Worm (Caenorhabditis elegans) whole organism, L4 larva: ENCODE data around the gene set-8.

Source experiments
- F49E8.2 ChIP-seq: sonication (generic microtip); optimal IDR thresholded peaks from 2 replicates; lab custom pipeline; 2016; ENCODE audit warnings: missing compliant biosample characterization, mild to moderate bottlenecking, missing genetic modification characterization, borderline replicate concordance
- T20F7.1 ChIP-seq: fragments of 200-800 bp; sonication (Bioruptor generic); optimal IDR thresholded peaks from 2 replicates; lab custom pipeline; 2018; ENCODE audit warnings: mild to moderate bottlenecking, missing genetic modification characterization, missing compliant biosample characterization
- Y105C5A.15 ChIP-seq: fragments of 200-800 bp; sonication (Bioruptor generic); IDR thresholded peaks from 2 replicates; pipeline ENCODE4 v1.3.6; 2022; ENCODE audit warnings: missing genetic modification characterization, missing compliant biosample characterization
- Y48G9A.11 ChIP-seq: fragments of 200-800 bp; sonication (Bioruptor generic); IDR thresholded peaks from 2 replicates; pipeline ENCODE4 v1.3.6; 2022; ENCODE audit warnings: missing genetic modification reagents, missing genetic modification characterization, missing compliant biosample characterization
- Y5F2A.4 ChIP-seq: fragments of 200-800 bp; sonication (Bioruptor generic); optimal IDR thresholded peaks from 2 replicates; lab custom pipeline; 2018; ENCODE audit warnings: mild to moderate bottlenecking, missing genetic modification characterization, missing compliant biosample characterization
- aha-1 ChIP-seq: fragments of 150-350 bp; peaks from one replicate; lab custom pipeline; 2014; ENCODE audit warnings: missing biosample characterization, missing genetic modification characterization
- aly-2 ChIP-seq: sonication (generic microtip); optimal IDR thresholded peaks from 2 replicates; lab custom pipeline; 2018; ENCODE audit warnings: missing biosample characterization, missing genetic modification characterization
- ama-1 ChIP-seq: fragments of 150-350 bp; optimal IDR thresholded peaks from 2 replicates; lab custom pipeline; 2014; ENCODE audit warnings: inconsistent platforms, mixed read lengths
- ceh-20 ChIP-seq: fragments of 200-800 bp; sonication (Bioruptor generic); IDR thresholded peaks from 2 replicates; pipeline ENCODE4 v1.3.6; 2022; ENCODE audit warnings: missing genetic modification reagents, missing genetic modification characterization, missing compliant biosample characterization
- ceh-28 ChIP-seq: fragments of 150-350 bp; optimal IDR thresholded peaks from 2 replicates; lab custom pipeline; 2014; ENCODE audit warnings: missing biosample characterization, missing genetic modification reagents, missing genetic modification characterization
- ces-1 ChIP-seq: fragments of 150-350 bp; sonication (generic microtip); optimal IDR thresholded peaks from 4 replicates; lab custom pipeline; 2014; ENCODE audit warnings: missing biosample characterization, missing genetic modification reagents, missing genetic modification characterization
- cey-2 ChIP-seq: sonication (generic microtip); optimal IDR thresholded peaks from 3 replicates; lab custom pipeline; 2017; ENCODE audit warnings: missing genetic modification characterization, mild to moderate bottlenecking, missing compliant biosample characterization, antibody characterized with exemption, borderline replicate concordance; ENCODE audit not compliant: insufficient read depth
- daf-12 ChIP-seq: fragments of 150-350 bp; optimal IDR thresholded peaks from 2 replicates; lab custom pipeline; 2014; ENCODE audit warnings: missing biosample characterization, missing genetic modification reagents, missing genetic modification characterization
- daf-16 ChIP-seq, 3 experiments: sonication (generic microtip); optimal IDR thresholded peaks; 2 replicates each; lab custom pipeline; 2016 to 2017; ENCODE audit warnings: missing genetic modification characterization in 3 of 3, missing genetic modification reagents in 3 of 3, mild to moderate bottlenecking in 2 of 3, missing compliant biosample characterization in 2 of 3, missing biosample characterization in 1 of 3, moderate library complexity in 1 of 3
- dmd-6 ChIP-seq: fragments of 200-800 bp; sonication (Bioruptor generic); IDR thresholded peaks from 2 replicates; pipeline ENCODE4 v1.3.6; 2022; ENCODE audit warnings: missing genetic modification reagents, missing genetic modification characterization, missing compliant biosample characterization
- dmd-8 ChIP-seq: fragments of 200-800 bp; sonication (Bioruptor generic); IDR thresholded peaks from 2 replicates; pipeline ENCODE4 v1.3.6; 2022; ENCODE audit warnings: missing genetic modification characterization, missing compliant biosample characterization
- dmd-9 ChIP-seq: fragments of 200-800 bp; sonication (Bioruptor generic); IDR thresholded peaks from 2 replicates; pipeline ENCODE4 v1.3.6; 2022; ENCODE audit warnings: missing genetic modification reagents, missing genetic modification characterization, missing compliant biosample characterization
- duxl-1 ChIP-seq: sonication (generic microtip); optimal IDR thresholded peaks from 2 replicates; lab custom pipeline; 2016; ENCODE audit warnings: mild to moderate bottlenecking, missing genetic modification characterization, moderate library complexity, missing compliant biosample characterization; ENCODE audit not compliant: poor library complexity
- dve-1 ChIP-seq: sonication (generic microtip); optimal IDR thresholded peaks from 2 replicates; lab custom pipeline; 2017; ENCODE audit warnings: antibody characterized with exemption, mild to moderate bottlenecking, missing genetic modification characterization, missing compliant biosample characterization; ENCODE audit not compliant: insufficient read depth
- egl-43 ChIP-seq: fragments of 200-800 bp; sonication (Bioruptor generic); IDR thresholded peaks from 2 replicates; pipeline ENCODE4 v1.3.6; 2022; ENCODE audit warnings: missing genetic modification reagents, missing genetic modification characterization, missing compliant biosample characterization
- fkh-10 ChIP-seq: fragments of 150-350 bp; optimal IDR thresholded peaks from 2 replicates; lab custom pipeline; 2014; ENCODE audit warnings: missing biosample characterization, missing genetic modification reagents, missing genetic modification characterization
- hif-1 ChIP-seq, 2 experiments: sonication (generic microtip); optimal IDR thresholded peaks; 2 replicates each; lab custom pipeline; 2016 to 2017; ENCODE audit warnings: missing compliant biosample characterization in 2 of 2, missing genetic modification characterization in 2 of 2, missing genetic modification reagents in 2 of 2, missing genotype in 2 of 2, mild to moderate bottlenecking in 1 of 2
- hmg-1.1 ChIP-seq: fragments of 200-800 bp; sonication (Bioruptor generic); IDR thresholded peaks from 2 replicates; pipeline ENCODE4 v1.3.6; 2022; ENCODE audit warnings: missing genetic modification reagents, missing genetic modification characterization, missing compliant biosample characterization
- lin-1 ChIP-seq: fragments of 200-800 bp; sonication (Bioruptor generic); IDR thresholded peaks from 2 replicates; pipeline ENCODE4 v1.3.6; 2022; ENCODE audit warnings: missing genetic modification reagents, missing genetic modification characterization, missing compliant biosample characterization
- lin-13 ChIP-seq: fragments of 150-350 bp; optimal IDR thresholded peaks from 2 replicates; lab custom pipeline; 2014; ENCODE audit warnings: missing biosample characterization, missing genetic modification reagents, missing genetic modification characterization
- lin-39 ChIP-seq: fragments of 150-350 bp; optimal IDR thresholded peaks from 2 replicates; lab custom pipeline; 2014; ENCODE audit warnings: missing biosample characterization, missing genetic modification reagents, missing genetic modification characterization
- lsy-2 ChIP-seq, 2 experiments: fragments of 150-350 bp in 1 of 2; sonication (generic microtip) in 1 of 2; optimal IDR thresholded peaks; 2 replicates each; lab custom pipeline; 2014 to 2017; ENCODE audit warnings: missing biosample characterization in 2 of 2, missing genetic modification characterization in 2 of 2
- madf-5 ChIP-seq, 2 experiments: fragments of 200-800 bp; sonication (Bioruptor generic); IDR thresholded peaks; 2 replicates each; pipeline ENCODE4 v1.3.6; 2022; ENCODE audit warnings: missing compliant biosample characterization in 2 of 2, missing genetic modification characterization in 2 of 2
- madf-9 ChIP-seq: fragments of 200-800 bp; sonication (Bioruptor generic); conservative IDR thresholded peaks from 2 replicates; pipeline ENCODE4 v1.3.6; 2022; ENCODE audit warnings: missing genetic modification reagents, missing genetic modification characterization, missing compliant biosample characterization
- mdt-29 ChIP-seq: fragments of 200-800 bp; sonication (Bioruptor generic); IDR thresholded peaks from 2 replicates; pipeline ENCODE4 v1.3.6; 2022; ENCODE audit warnings: missing genetic modification reagents, missing genetic modification characterization, missing compliant biosample characterization
- mes-2 ChIP-seq: sonication (generic microtip); optimal IDR thresholded peaks from 2 replicates; lab custom pipeline; 2016; ENCODE audit warnings: missing genotype, mild to moderate bottlenecking, missing genetic modification characterization, missing compliant biosample characterization; ENCODE audit not compliant: poor library complexity, severe bottlenecking
- nhr-10 ChIP-seq: fragments of 150-350 bp; optimal IDR thresholded peaks from 2 replicates; lab custom pipeline; 2014; ENCODE audit warnings: missing biosample characterization, missing genetic modification characterization
- nhr-11 ChIP-seq: fragments of 150-350 bp; optimal IDR thresholded peaks from 2 replicates; lab custom pipeline; 2014; ENCODE audit warnings: missing biosample characterization, missing genetic modification characterization
- nhr-25 ChIP-seq: sonication (generic microtip); optimal IDR thresholded peaks from 2 replicates; lab custom pipeline; 2017; ENCODE audit warnings: missing genetic modification characterization, mild to moderate bottlenecking, missing compliant biosample characterization, antibody characterized with exemption, moderate library complexity, borderline replicate concordance; ENCODE audit not compliant: insufficient read depth
- nhr-28 ChIP-seq: fragments of 150-350 bp; optimal IDR thresholded peaks from 2 replicates; lab custom pipeline; 2014; ENCODE audit warnings: missing biosample characterization, missing genetic modification characterization
- nhr-42 ChIP-seq: fragments of 200-800 bp; sonication (Bioruptor generic); IDR thresholded peaks from 2 replicates; pipeline ENCODE4 v1.3.6; 2022; ENCODE audit warnings: missing genetic modification characterization, missing compliant biosample characterization
- nhr-48 ChIP-seq: sonication (generic microtip); optimal IDR thresholded peaks from 2 replicates; lab custom pipeline; 2016; ENCODE audit warnings: mild to moderate bottlenecking, missing genetic modification characterization, missing compliant biosample characterization
- nhr-6 ChIP-seq: fragments of 150-350 bp; optimal IDR thresholded peaks from 2 replicates; lab custom pipeline; 2014; ENCODE audit warnings: missing biosample characterization, missing genetic modification characterization
- pha-4 ChIP-seq, 2 experiments: fragments of 150-350 bp in 1 of 2; fragments of 200-800 bp in 1 of 2; sonication (Bioruptor generic) in 1 of 2; IDR thresholded peaks in 1 of 2; optimal IDR thresholded peaks in 1 of 2; 2 replicates each; pipeline versions ENCODE4 v1.3.6 to Lab custom; 2014 to 2022; ENCODE audit warnings: missing genetic modification characterization in 2 of 2, missing genetic modification reagents in 2 of 2, missing biosample characterization in 1 of 2, missing compliant biosample characterization in 1 of 2
- php-3 ChIP-seq: fragments of 200-800 bp; sonication (Bioruptor generic); IDR thresholded peaks from 2 replicates; pipeline ENCODE4 v1.3.6; 2022; ENCODE audit warnings: missing genetic modification reagents, missing genetic modification characterization, missing compliant biosample characterization
- sdz-12 ChIP-seq: fragments of 200-800 bp; sonication (Bioruptor generic); optimal IDR thresholded peaks from 2 replicates; lab custom pipeline; 2018; ENCODE audit warnings: mild to moderate bottlenecking, missing genetic modification characterization, missing compliant biosample characterization
- set-16 ChIP-seq: fragments of 200-800 bp; sonication (Bioruptor generic); IDR thresholded peaks from 2 replicates; pipeline ENCODE4 v1.3.6; 2022; ENCODE audit warnings: missing genetic modification reagents, missing genetic modification characterization, missing compliant biosample characterization
- snpc-1.2 ChIP-seq: fragments of 200-800 bp; sonication (Bioruptor generic); IDR thresholded peaks from 2 replicates; pipeline ENCODE4 v1.3.6; 2022; ENCODE audit warnings: missing genetic modification reagents, missing genetic modification characterization, missing compliant biosample characterization
- spr-1 ChIP-seq: sonication (generic microtip); optimal IDR thresholded peaks from 2 replicates; lab custom pipeline; 2016; ENCODE audit warnings: mild to moderate bottlenecking, missing genetic modification characterization, missing compliant biosample characterization
- unc-39 ChIP-seq: sonication (generic microtip); optimal IDR thresholded peaks from 2 replicates; lab custom pipeline; 2017; ENCODE audit warnings: missing biosample characterization, missing genetic modification characterization
- unc-62 ChIP-seq, 3 experiments: fragments of 150-350 bp in 1 of 3; sonication (generic microtip); optimal IDR thresholded peaks in 2 of 3; peaks in 1 of 3; 1 replicate in 1 of 3; 2 replicates in 2 of 3; lab custom pipeline; 2014 to 2017; ENCODE audit warnings: missing biosample characterization in 3 of 3, missing genetic modification characterization in 3 of 3, missing genetic modification reagents in 3 of 3, missing genotype in 1 of 3
- zfp-3 ChIP-seq: fragments of 200-800 bp; sonication (Bioruptor generic); conservative IDR thresholded peaks from 2 replicates; pipeline ENCODE4 v1.3.6; 2022; ENCODE audit warnings: missing genetic modification reagents, missing genetic modification characterization, missing compliant biosample characterization
- zip-2 ChIP-seq: fragments of 150-350 bp; optimal IDR thresholded peaks from 2 replicates; lab custom pipeline; 2014; ENCODE audit warnings: missing biosample characterization, missing genetic modification characterization
- ztf-7 ChIP-seq: fragments of 150-350 bp; optimal IDR thresholded peaks from 2 replicates; lab custom pipeline; 2014; ENCODE audit warnings: missing biosample characterization, missing genetic modification characterization

The set-8 gene

ce11 chrX:13419884-13420339, 26.6 kb upstream of the set-8 start, which contains the start of gene C29F7.3 (continued):
- TF ChIP-seq T20F7.1 (peak; percentile 67), unc-62 (GFP tag; optimal IDR thresholded peaks at IDR 0.05 in 1 of 2; lab: Kevin White, UChicago) (peak in 1 of 2 experiments; percentile 66), unc-62 (tag; optimal IDR thresholded peaks at IDR 0.05; lab: Kevin White, UChicago) (no peak), zip-2 (tag; lab: Kevin White, UChicago) (no peak), ceh-28 (tag; lab: Kevin White, UChicago) (no peak), aly-2 (tag; lab: Kevin White, UChicago) (no peak), pha-4 (GFP tag; IDR thresholded peaks at IDR 0.05; lab: Robert Waterston, UW) (no peak), pha-4 (tag; optimal IDR thresholded peaks at IDR 0.05; lab: Kevin White, UChicago) (no peak), lin-13 (no peak), madf-9 (GFP tag; lab: Robert Waterston, UW) (no peak), dmd-9 (GFP tag; lab: Robert Waterston, UW) (no peak), set-16 (GFP tag; lab: Robert Waterston, UW) (no peak), madf-5 (GFP tag; IDR thresholded peaks at IDR 0.05; lab: Robert Waterston, UW) (no peak), ceh-20 (peak; percentile 95), zfp-3 (no peak), Y48G9A.11 (GFP tag; lab: Robert Waterston, UW) (no peak), nhr-48 (tag; lab: Kevin White, UChicago) (peak; percentile 61), nhr-10 (tag; lab: Kevin White, UChicago) (no peak), ama-1 (lab: Kevin White, UChicago) (no peak), sdz-12 (GFP tag; lab: Kevin White, UChicago) (no peak), spr-1 (tag; lab: Kevin White, UChicago) (no peak), duxl-1 (tag; lab: Kevin White, UChicago) (no peak), Y5F2A.4 (GFP tag; lab: Kevin White, UChicago) (no peak), php-3 (peak; percentile 88), fkh-10 (GFP tag; lab: Kevin White, UChicago) (no peak), dve-1 (tag; lab: Kevin White, UChicago) (peak; percentile 50), daf-12 (tag; lab: Kevin White, UChicago) (no peak), nhr-6 (tag; lab: Kevin White, UChicago) (no peak), lin-1 (peak; percentile 85), unc-39 (tag; lab: Kevin White, UChicago) (no peak), nhr-42 (no peak), nhr-25 (tag; lab: Kevin White, UChicago) (no peak), hmg-1.1 (GFP tag; lab: Robert Waterston, UW) (peak; percentile 68), snpc-1.2 (GFP tag; lab: Robert Waterston, UW) (no peak), egl-43 (GFP tag; lab: Robert Waterston, UW) (no peak), F49E8.2 (no peak), cey-2 (tag; lab: Kevin White, UChicago) (no peak), hif-1 (tag; optimal IDR thresholded peaks at IDR 0.05; lab: Kevin White, UChicago) (no peak), ces-1 (no peak), mdt-29 (GFP tag; lab: Robert Waterston, UW) (no peak), mes-2 (tag; lab: Kevin White, UChicago) (no peak), aha-1 (no peak), lin-39 (tag; lab: Kevin White, UChicago) (no peak), daf-16 (GFP tag; optimal IDR thresholded peaks at IDR 0.05; lab: Kevin White, UChicago) (peak in 1 of 2 experiments; percentile 20), daf-16 (tag; optimal IDR thresholded peaks at IDR 0.05; lab: Kevin White, UChicago) (peak; percentile 3), dmd-6 (peak; percentile 97), dmd-8 (GFP tag; lab: Robert Waterston, UW) (no peak), ztf-7 (tag; lab: Kevin White, UChicago) (no peak), Y105C5A.15 (no peak), lsy-2 (tag; optimal IDR thresholded peaks at IDR 0.05; lab: Kevin White, UChicago) (no peak), nhr-11 (tag; lab: Kevin White, UChicago) (no peak), nhr-28 (tag; lab: Kevin White, UChicago) (peak; percentile 97)
